Fruit fly (Drosophila melanogaster): ENCODE results near the gene CG5835.

The CG5835 gene

dm6 chr3R:19151848-19152787, 1.4 kb downstream of the CG5835 start (continued):
- TF ChIP-seq fd59A (GFP tag; optimal IDR thresholded peaks at IDR 0.05) (no peak), CG6792 (GFP tag; optimal IDR thresholded peaks at IDR 0.05) (no peak), pdm3 (GFP tag; optimal IDR thresholded peaks at IDR 0.05) (no peak), Met (GFP tag; optimal IDR thresholded peaks at IDR 0.05) (peak; percentile 8), fkh (GFP tag; optimal IDR thresholded peaks at IDR 0.05) (peak; percentile 15), CG10669 (GFP tag; optimal IDR thresholded peaks at IDR 0.05) (no peak), CG1621 (tag; optimal IDR thresholded peaks at IDR 0.05) (no peak), CG6808 (GFP tag; optimal IDR thresholded peaks at IDR 0.05) (no peak), OdsH (GFP tag; optimal IDR thresholded peaks at IDR 0.05) (peak; percentile 14), Hr38 (GFP tag; optimal IDR thresholded peaks at IDR 0.05) (no peak), CG3032 (tag; optimal IDR thresholded peaks at IDR 0.05) (no peak)

dm6 chr3R:19150856-19151651, 2.4 kb downstream of the CG5835 start:
- no peak for TF ChIP-seq CG8119 (GFP tag; IDR thresholded peaks at IDR 0.05)
- peak; percentile 58 for TF ChIP-seq Eip78C (GFP tag)
- TF ChIP-seq acj6 (GFP tag; optimal IDR thresholded peaks at IDR 0.05): no peak
- TF ChIP-seq ss (GFP tag; optimal IDR thresholded peaks at IDR 0.05): peak in 1 of 2 experiments; percentile 31
- TF ChIP-seq fd85E (GFP tag; optimal IDR thresholded peaks at IDR 0.05): no peak
- peak; percentile 78 for TF ChIP-seq CG6854 (GFP tag; optimal IDR thresholded peaks at IDR 0.05)
- TF ChIP-seq Blimp-1 (GFP tag; optimal IDR thresholded peaks at IDR 0.05): peak; percentile 63

DNA sequence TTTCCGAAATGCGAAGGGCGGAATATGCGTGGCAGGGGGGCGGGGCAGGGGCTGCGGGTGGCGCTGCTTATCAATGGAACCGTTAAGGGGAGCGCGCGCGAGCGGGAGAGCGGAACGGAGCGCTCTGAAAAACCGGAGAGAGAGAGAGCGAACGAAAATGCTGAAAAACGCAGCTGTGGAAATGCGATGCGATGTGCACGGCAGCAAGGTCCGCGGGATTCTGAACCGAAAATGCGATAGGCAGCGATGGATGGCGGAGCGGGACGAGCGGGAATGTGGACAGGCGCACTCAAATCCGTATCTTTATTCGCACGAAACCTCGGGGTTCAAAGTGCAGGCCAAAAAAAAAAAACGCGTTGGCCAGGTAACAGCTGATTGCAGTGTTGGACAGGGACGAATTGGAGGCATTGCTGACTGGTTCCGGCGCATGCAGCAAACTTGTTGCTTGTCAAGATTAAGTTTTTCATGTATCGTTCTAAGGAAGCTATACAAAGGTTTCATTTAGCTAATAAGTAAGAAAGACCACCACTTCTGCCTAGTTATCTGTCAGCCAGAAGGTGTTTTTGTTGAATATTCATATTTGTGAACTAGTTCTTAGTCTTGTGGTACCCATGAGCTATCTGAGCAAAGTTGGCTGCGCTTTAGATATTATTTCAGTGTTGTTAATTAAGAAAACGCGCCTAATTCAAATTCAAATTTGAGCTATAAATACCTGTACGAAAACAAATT, 5.8 kb downstream of the CG5835 start, which contains the start of gene Ppcs:
TSS of gene Ppcs (minus strand) at position 400 of the 729 bp plus-strand sequence.
- peak; percentile 38 for TF ChIP-seq CG3032 (tag; optimal IDR thresholded peaks at IDR 0.05)
- peak; percentile 84 for TF ChIP-seq CG3919 (GFP tag; optimal IDR thresholded peaks at IDR 0.05)
- TF ChIP-seq esn (GFP tag; optimal IDR thresholded peaks at IDR 0.05): peak; percentile 69
- peak in 1 of 2 experiments; percentile 74 for TF ChIP-seq salr (GFP tag; optimal IDR thresholded peaks at IDR 0.05)
- peak; percentile 59 for TF ChIP-seq CG10669 (GFP tag; optimal IDR thresholded peaks at IDR 0.05)
- TF ChIP-seq CG31627 (GFP tag; optimal IDR thresholded peaks at IDR 0.05): peak; percentile 63
- peak; percentile 60 for TF ChIP-seq Met (GFP tag; optimal IDR thresholded peaks at IDR 0.05)
- TF ChIP-seq CG32006 (GFP tag; optimal IDR thresholded peaks at IDR 0.05): peak; percentile 62
- TF ChIP-seq Eip78C (GFP tag): peak; percentile 91
- peak; percentile 66 for TF ChIP-seq CG11762 (GFP tag; optimal IDR thresholded peaks at IDR 0.05; ENCODE audit: insufficient read depth)
- TF ChIP-seq Hr4 (GFP tag; optimal IDR thresholded peaks at IDR 0.05): peak; percentile 44
- TF ChIP-seq CG6854 (GFP tag; optimal IDR thresholded peaks at IDR 0.05): peak; percentile 96
- peak; percentile 46 for TF ChIP-seq CG8632 (GFP tag; optimal IDR thresholded peaks at IDR 0.05)
- TF ChIP-seq CG10631 (GFP tag; optimal IDR thresholded peaks at IDR 0.05): peak; percentile 65
- peak; percentile 94 to 95 for TF ChIP-seq ss (GFP tag; optimal IDR thresholded peaks at IDR 0.05)
- peak; percentile 65 for TF ChIP-seq pdm3 (GFP tag; optimal IDR thresholded peaks at IDR 0.05)
- peak; percentile 51 for TF ChIP-seq fkh (GFP tag; optimal IDR thresholded peaks at IDR 0.05)
- TF ChIP-seq vri (GFP tag; optimal IDR thresholded peaks at IDR 0.05): peak; percentile 52
- no peak for TF ChIP-seq CG11902 (GFP tag; optimal IDR thresholded peaks at IDR 0.05)
- peak; percentile 90 for TF ChIP-seq net (GFP tag; optimal IDR thresholded peaks at IDR 0.05)
- TF ChIP-seq Eip75B (GFP tag; optimal IDR thresholded peaks at IDR 0.05): peak; percentile 69
- TF ChIP-seq Hr39 (GFP tag; optimal IDR thresholded peaks at IDR 0.05): peak; percentile 55
- peak; percentile 93 for TF ChIP-seq CG6276 (GFP tag; optimal IDR thresholded peaks at IDR 0.05)
- TF ChIP-seq fd59A (GFP tag; optimal IDR thresholded peaks at IDR 0.05): peak; percentile 53
- peak; percentile 78 for TF ChIP-seq CG8119 (GFP tag; IDR thresholded peaks at IDR 0.05)
- peak; percentile 7; the same call in 1 of the 2 replicates for TF ChIP-seq CG11294 (GFP tag; IDR thresholded peaks at IDR 0.05)
- peak; percentile 56 for TF ChIP-seq Sox102F (GFP tag; optimal IDR thresholded peaks at IDR 0.05)
- peak; percentile 48 for TF ChIP-seq lz (GFP tag; optimal IDR thresholded peaks at IDR 0.05)
- peak; percentile 87 for TF ChIP-seq CG1621 (tag; optimal IDR thresholded peaks at IDR 0.05)
- TF ChIP-seq eg (GFP tag; IDR thresholded peaks at IDR 0.05): peak; percentile 71
- peak; percentile 41 for TF ChIP-seq Ets21C (GFP tag; optimal IDR thresholded peaks at IDR 0.05)
- peak; percentile 57 for TF ChIP-seq Lpt (GFP tag; optimal IDR thresholded peaks at IDR 0.05)
- no peak for TF ChIP-seq CG4318 (GFP tag; optimal IDR thresholded peaks at IDR 0.05)
- TF ChIP-seq CG7368 (GFP tag; optimal IDR thresholded peaks at IDR 0.05): peak; percentile 75

Measured in whole organism, prepupa.